Worm (Caenorhabditis elegans) whole organism, L4 larva: Measurements from ENCODE around the gene B0252.5.

Experiments
- F26F4.8 ChIP-seq: fragments of 200-800 bp; sonication (Bioruptor generic); conservative IDR thresholded peaks from 2 replicates; pipeline ENCODE4 v1.3.6; 2022; ENCODE audit warnings: missing genetic modification characterization, missing compliant biosample characterization
- T26A8.4 ChIP-seq: fragments of 200-800 bp; sonication (Bioruptor generic); IDR thresholded peaks from 2 replicates; pipeline ENCODE4 v1.3.6; 2022; ENCODE audit warnings: missing genetic modification characterization, missing compliant biosample characterization
- Y105C5A.15 ChIP-seq: fragments of 200-800 bp; sonication (Bioruptor generic); IDR thresholded peaks from 2 replicates; pipeline ENCODE4 v1.3.6; 2022; ENCODE audit warnings: missing genetic modification characterization, missing compliant biosample characterization
- ZK546.5 ChIP-seq, 2 experiments: sonication (generic microtip); optimal IDR thresholded peaks; 2 replicates each; lab custom pipeline; 2017; ENCODE audit warnings: missing biosample characterization in 2 of 2, missing genetic modification characterization in 2 of 2
- aha-1 ChIP-seq: fragments of 150-350 bp; peaks from one replicate; lab custom pipeline; 2014; ENCODE audit warnings: missing biosample characterization, missing genetic modification characterization
- ama-1 ChIP-seq: fragments of 150-350 bp; optimal IDR thresholded peaks from 2 replicates; lab custom pipeline; 2014; ENCODE audit warnings: inconsistent platforms, mixed read lengths
- arid-1 ChIP-seq: fragments of 200-800 bp; sonication (Bioruptor generic); conservative IDR thresholded peaks from 2 replicates; pipeline ENCODE4 v1.3.6; 2022; ENCODE audit warnings: missing genetic modification reagents, missing genetic modification characterization, missing compliant biosample characterization
- attf-4 ChIP-seq: sonication (generic microtip); optimal IDR thresholded peaks from 3 replicates; lab custom pipeline; 2017; ENCODE audit warnings: missing biosample characterization, missing genetic modification characterization
- ceh-32 ChIP-seq: sonication (generic microtip); optimal IDR thresholded peaks from 2 replicates; lab custom pipeline; 2016; ENCODE audit warnings: mild to moderate bottlenecking, missing genetic modification characterization, missing compliant biosample characterization; ENCODE audit not compliant: poor library complexity
- ceh-44 ChIP-seq: fragments of 200-800 bp; sonication (Bioruptor generic); IDR thresholded peaks from 2 replicates; pipeline ENCODE4 v1.3.6; 2022; ENCODE audit warnings: missing genetic modification reagents, missing genetic modification characterization, missing compliant biosample characterization
- daf-16 ChIP-seq, 3 experiments: sonication (generic microtip); optimal IDR thresholded peaks; 2 replicates each; lab custom pipeline; 2016 to 2017; ENCODE audit warnings: missing genetic modification characterization in 3 of 3, missing genetic modification reagents in 3 of 3, mild to moderate bottlenecking in 2 of 3, missing compliant biosample characterization in 2 of 3, missing biosample characterization in 1 of 3, moderate library complexity in 1 of 3
- daf-19 ChIP-seq: fragments of 200-800 bp; sonication (Bioruptor generic); conservative IDR thresholded peaks from 2 replicates; pipeline ENCODE4 v1.3.6; 2022; ENCODE audit warnings: missing genetic modification characterization, missing compliant biosample characterization
- daf-8 ChIP-seq: fragments of 200-800 bp; sonication (Bioruptor generic); IDR thresholded peaks from 2 replicates; pipeline ENCODE4 v1.3.6; 2022; ENCODE audit warnings: missing genetic modification characterization, missing compliant biosample characterization
- dmd-8 ChIP-seq: fragments of 200-800 bp; sonication (Bioruptor generic); IDR thresholded peaks from 2 replicates; pipeline ENCODE4 v1.3.6; 2022; ENCODE audit warnings: missing genetic modification characterization, missing compliant biosample characterization
- dve-1 ChIP-seq: sonication (generic microtip); optimal IDR thresholded peaks from 2 replicates; lab custom pipeline; 2017; ENCODE audit warnings: antibody characterized with exemption, mild to moderate bottlenecking, missing genetic modification characterization, missing compliant biosample characterization; ENCODE audit not compliant: insufficient read depth
- egl-27 ChIP-seq: sonication (generic microtip); optimal IDR thresholded peaks from 3 replicates; lab custom pipeline; 2017; ENCODE audit warnings: missing biosample characterization, missing genetic modification reagents, missing genetic modification characterization
- fos-1 ChIP-seq: fragments of 150-350 bp; optimal IDR thresholded peaks from 2 replicates; lab custom pipeline; 2014; ENCODE audit warnings: missing biosample characterization, missing genetic modification characterization
- hif-1 ChIP-seq, 2 experiments: sonication (generic microtip); optimal IDR thresholded peaks; 2 replicates each; lab custom pipeline; 2016 to 2017; ENCODE audit warnings: missing compliant biosample characterization in 2 of 2, missing genetic modification characterization in 2 of 2, missing genetic modification reagents in 2 of 2, missing genotype in 2 of 2, mild to moderate bottlenecking in 1 of 2
- hlh-30 ChIP-seq: sonication (generic microtip); optimal IDR thresholded peaks from 2 replicates; lab custom pipeline; 2017; ENCODE audit warnings: antibody characterized with exemption, mild to moderate bottlenecking, missing genetic modification characterization, missing compliant biosample characterization; ENCODE audit not compliant: insufficient read depth
- lin-13 ChIP-seq: fragments of 150-350 bp; optimal IDR thresholded peaks from 2 replicates; lab custom pipeline; 2014; ENCODE audit warnings: missing biosample characterization, missing genetic modification reagents, missing genetic modification characterization
- lin-29 ChIP-seq: fragments of 200-800 bp; sonication (Bioruptor generic); IDR thresholded peaks from 2 replicates; pipeline ENCODE4 v1.3.6; 2022; ENCODE audit warnings: missing genetic modification reagents, missing genetic modification characterization, missing compliant biosample characterization
- lin-38 ChIP-seq: fragments of 200-800 bp; sonication (Bioruptor generic); IDR thresholded peaks from 2 replicates; pipeline ENCODE4 v1.3.6; 2022; ENCODE audit warnings: missing genetic modification reagents, missing genetic modification characterization, missing compliant biosample characterization
- lsy-2 ChIP-seq, 2 experiments: fragments of 150-350 bp in 1 of 2; sonication (generic microtip) in 1 of 2; optimal IDR thresholded peaks; 2 replicates each; lab custom pipeline; 2014 to 2017; ENCODE audit warnings: missing biosample characterization in 2 of 2, missing genetic modification characterization in 2 of 2
- madf-5 ChIP-seq, 2 experiments: fragments of 200-800 bp; sonication (Bioruptor generic); IDR thresholded peaks; 2 replicates each; pipeline ENCODE4 v1.3.6; 2022; ENCODE audit warnings: missing compliant biosample characterization in 2 of 2, missing genetic modification characterization in 2 of 2
- mdl-1 ChIP-seq, 2 experiments: fragments of 150-350 bp in 1 of 2; sonication (generic microtip) in 1 of 2; optimal IDR thresholded peaks; 2 replicates each; lab custom pipeline; 2014 to 2017; ENCODE audit warnings: missing biosample characterization in 2 of 2, missing genetic modification characterization in 2 of 2
- mdt-29 ChIP-seq: fragments of 200-800 bp; sonication (Bioruptor generic); IDR thresholded peaks from 2 replicates; pipeline ENCODE4 v1.3.6; 2022; ENCODE audit warnings: missing genetic modification reagents, missing genetic modification characterization, missing compliant biosample characterization
- nhr-10 ChIP-seq: fragments of 150-350 bp; optimal IDR thresholded peaks from 2 replicates; lab custom pipeline; 2014; ENCODE audit warnings: missing biosample characterization, missing genetic modification characterization
- nhr-102 ChIP-seq: sonication (generic microtip); optimal IDR thresholded peaks from 2 replicates; lab custom pipeline; 2016; ENCODE audit warnings: mild to moderate bottlenecking, missing genetic modification characterization, moderate library complexity, missing compliant biosample characterization
- nhr-237 ChIP-seq: sonication (generic microtip); optimal IDR thresholded peaks from 2 replicates; lab custom pipeline; 2017; ENCODE audit warnings: missing biosample characterization, missing genetic modification characterization
- nhr-28 ChIP-seq: fragments of 150-350 bp; optimal IDR thresholded peaks from 2 replicates; lab custom pipeline; 2014; ENCODE audit warnings: missing biosample characterization, missing genetic modification characterization
- nhr-6 ChIP-seq: fragments of 150-350 bp; optimal IDR thresholded peaks from 2 replicates; lab custom pipeline; 2014; ENCODE audit warnings: missing biosample characterization, missing genetic modification characterization
- pha-4 ChIP-seq, 2 experiments: fragments of 150-350 bp in 1 of 2; fragments of 200-800 bp in 1 of 2; sonication (Bioruptor generic) in 1 of 2; IDR thresholded peaks in 1 of 2; optimal IDR thresholded peaks in 1 of 2; 2 replicates each; pipeline versions ENCODE4 v1.3.6 to Lab custom; 2014 to 2022; ENCODE audit warnings: missing genetic modification characterization in 2 of 2, missing genetic modification reagents in 2 of 2, missing biosample characterization in 1 of 2, missing compliant biosample characterization in 1 of 2
- rbr-2 ChIP-seq: sonication (generic microtip); optimal IDR thresholded peaks from 2 replicates; lab custom pipeline; 2016; ENCODE audit warnings: missing genotype, missing genetic modification characterization, missing compliant biosample characterization
- saeg-2 ChIP-seq: fragments of 200-800 bp; sonication (Bioruptor generic); IDR thresholded peaks from 2 replicates; pipeline ENCODE4 v1.3.6; 2022; ENCODE audit warnings: missing genetic modification reagents, missing genetic modification characterization, missing compliant biosample characterization
- skn-1 ChIP-seq: fragments of 150-350 bp; optimal IDR thresholded peaks from 2 replicates; lab custom pipeline; 2014; ENCODE audit warnings: missing biosample characterization, missing genetic modification characterization
- snpc-4 ChIP-seq: fragments of 150-350 bp; optimal IDR thresholded peaks from 2 replicates; lab custom pipeline; 2014; ENCODE audit warnings: missing biosample characterization, missing genetic modification characterization
- unc-39 ChIP-seq: sonication (generic microtip); optimal IDR thresholded peaks from 2 replicates; lab custom pipeline; 2017; ENCODE audit warnings: missing biosample characterization, missing genetic modification characterization
- unc-62 ChIP-seq, 3 experiments: fragments of 150-350 bp in 1 of 3; sonication (generic microtip); optimal IDR thresholded peaks in 2 of 3; peaks in 1 of 3; 1 replicate in 1 of 3; 2 replicates in 2 of 3; lab custom pipeline; 2014 to 2017; ENCODE audit warnings: missing biosample characterization in 3 of 3, missing genetic modification characterization in 3 of 3, missing genetic modification reagents in 3 of 3, missing genotype in 1 of 3
- vab-7 ChIP-seq: fragments of 200-800 bp; sonication (Bioruptor generic); IDR thresholded peaks from 2 replicates; pipeline ENCODE4 v1.3.6; 2022; ENCODE audit warnings: missing genetic modification reagents, missing genetic modification characterization, missing compliant biosample characterization
- zfp-3 ChIP-seq: fragments of 200-800 bp; sonication (Bioruptor generic); conservative IDR thresholded peaks from 2 replicates; pipeline ENCODE4 v1.3.6; 2022; ENCODE audit warnings: missing genetic modification reagents, missing genetic modification characterization, missing compliant biosample characterization
- zip-2 ChIP-seq: fragments of 150-350 bp; optimal IDR thresholded peaks from 2 replicates; lab custom pipeline; 2014; ENCODE audit warnings: missing biosample characterization, missing genetic modification characterization

Gene B0252.5

ce11 chrII:6967618-6968017, 48.9 kb upstream of the B0252.5 start, which contains the start of gene eif-2Bgamma (continued):
- TF ChIP-seq daf-8 (GFP tag; lab: Robert Waterston, UW) (no peak), madf-5 (GFP tag; IDR thresholded peaks at IDR 0.05; lab: Robert Waterston, UW) (no peak), F26F4.8 (no peak), ZK546.5 (tag; optimal IDR thresholded peaks at IDR 0.05; lab: Kevin White, UChicago) (no peak), ama-1 (no peak), dmd-8 (GFP tag; lab: Robert Waterston, UW) (no peak), nhr-10 (tag; lab: Kevin White, UChicago) (no peak), aha-1 (tag; lab: Kevin White, UChicago) (peak; percentile 44), mdl-1 (tag; optimal IDR thresholded peaks at IDR 0.05; lab: Kevin White, UChicago) (no peak), egl-27 (tag; lab: Kevin White, UChicago) (no peak), lin-13 (GFP tag; lab: Kevin White, UChicago) (no peak)

ce11 chrII:6965573-6965972, 46.9 kb upstream of the B0252.5 start, which contains the start of gene tra-2:
tra-2 (minus strand) TSS chrII:6965673.
- no peak for TF ChIP-seq nhr-6 (tag; lab: Kevin White, UChicago)
- no peak for TF ChIP-seq zfp-3

- TF ChIP-seq hlh-30 (tag; lab: Kevin White, UChicago) (no peak), unc-62 (GFP tag; optimal IDR thresholded peaks at IDR 0.05 in 1 of 2; lab: Kevin White, UChicago) (peak in 1 of 2 experiments; percentile 95), unc-62 (tag; optimal IDR thresholded peaks at IDR 0.05; lab: Kevin White, UChicago) (no peak)
- TF ChIP-seq, all 104 proteins: peak for 1
Measured at ce11 chrII:6958136-6958535, 39.5 kb upstream of the B0252.5 start.

ce11 chrII:6955084-6955697, 36.5 kb upstream of the B0252.5 start:
- no peak for TF ChIP-seq Y105C5A.15 (GFP tag; lab: Robert Waterston, UW)
- TF ChIP-seq nhr-28 (tag; lab: Kevin White, UChicago): no peak
- no peak for TF ChIP-seq mdl-1 (tag; optimal IDR thresholded peaks at IDR 0.05; lab: Kevin White, UChicago)
- peak in 1 of 2 experiments; percentile 12 for TF ChIP-seq lsy-2 (tag; optimal IDR thresholded peaks at IDR 0.05; lab: Kevin White, UChicago)
- peak; percentile 92 for TF ChIP-seq aha-1 (tag; lab: Kevin White, UChicago)
- TF ChIP-seq arid-1: peak; percentile 35; the same call in 1 of the 2 replicates
- no peak for TF ChIP-seq unc-39 (tag; lab: Kevin White, UChicago)
- TF ChIP-seq dve-1: peak; percentile 10
- TF ChIP-seq daf-16 (GFP tag; optimal IDR thresholded peaks at IDR 0.05; lab: Kevin White, UChicago): no peak
- peak; percentile 33 for TF ChIP-seq daf-16 (tag; optimal IDR thresholded peaks at IDR 0.05; lab: Kevin White, UChicago)
- no peak for TF ChIP-seq lin-29
- peak; percentile 14; the same call in 1 of the 2 replicates for TF ChIP-seq lin-38 (GFP tag; lab: Robert Waterston, UW)
- TF ChIP-seq, all 104 proteins: peak for 6

ce11 chrII:6951250-6951806, 32.6 kb upstream of the B0252.5 start, which contains the start of the genes malt-1 and ceh-38:
malt-1 (minus strand) TSS chrII:6951300.
ceh-38 (plus strand) TSS chrII:6951526.
- TF ChIP-seq daf-19 (GFP tag; lab: Robert Waterston, UW) (peak; percentile 79), rbr-2 (tag; lab: Kevin White, UChicago) (peak; percentile 96), ceh-44 (GFP tag; lab: Robert Waterston, UW) (no peak), Y105C5A.15 (GFP tag; lab: Robert Waterston, UW) (no peak), vab-7 (GFP tag; lab: Robert Waterston, UW) (peak; percentile 77), fos-1 (tag; lab: Kevin White, UChicago) (peak; percentile 43), nhr-237 (tag; lab: Kevin White, UChicago) (no peak), saeg-2 (0 out of 2 replicates have a peak, but pooled peaks have one; percentile 50), mdl-1 (tag; optimal IDR thresholded peaks at IDR 0.05; lab: Kevin White, UChicago) (peak; percentile 54 to 98), T26A8.4 (GFP tag; lab: Robert Waterston, UW) (peak; percentile 88), zfp-3 (no peak), mdt-29 (GFP tag; lab: Robert Waterston, UW) (0 out of 2 replicates have a peak, but pooled peaks have one; percentile 31), snpc-4 (peak; percentile 72), nhr-102 (tag; lab: Kevin White, UChicago) (peak; percentile 78), zip-2 (tag; lab: Kevin White, UChicago) (peak; percentile 77), pha-4 (GFP tag; IDR thresholded peaks at IDR 0.05; lab: Robert Waterston, UW) (peak; percentile 64), pha-4 (tag; optimal IDR thresholded peaks at IDR 0.05; lab: Kevin White, UChicago) (no peak), skn-1 (tag; lab: Kevin White, UChicago) (peak; percentile 28), ceh-32 (tag; lab: Kevin White, UChicago) (peak; percentile 19), hif-1 (tag; optimal IDR thresholded peaks at IDR 0.05; lab: Kevin White, UChicago) (peak; percentile 35 to 84), attf-4 (tag; lab: Kevin White, UChicago) (peak; percentile 56)
